Fruit fly (Drosophila melanogaster) whole organism, embryonic: ENCODE measurements around the gene Pdxk.

Experiments
- ATbp ChIP-seq: fragments of 200-800 bp; sonication (Bioruptor generic); optimal IDR thresholded peaks from 2 replicates; lab custom pipeline; 2017; ENCODE audit warnings: missing biosample characterization, mild to moderate bottlenecking, missing genetic modification characterization, missing genetic modification reagents
- Atf-2 ChIP-seq: fragments of 200-800 bp; sonication (Bioruptor generic); optimal IDR thresholded peaks from 2 replicates; lab custom pipeline; 2016; ENCODE audit warnings: missing biosample characterization, missing genetic modification characterization
- CG10321 ChIP-seq: fragments of 200-800 bp; sonication (Bioruptor generic); IDR thresholded peaks from 2 replicates; pipeline ENCODE4 v1.3.6; 2022; ENCODE audit warnings: missing biosample characterization, missing genetic modification characterization
- CG12155 ChIP-seq: fragments of 200-800 bp; sonication (Bioruptor generic); optimal IDR thresholded peaks from 3 replicates; lab custom pipeline; 2016; ENCODE audit warnings: missing biosample characterization, missing genetic modification characterization
- CG13775 ChIP-seq: fragments of 200-800 bp; sonication (Bioruptor generic); optimal IDR thresholded peaks from 3 replicates; lab custom pipeline; 2017; ENCODE audit warnings: missing biosample characterization, mild to moderate bottlenecking, missing genetic modification characterization
- CG1603 ChIP-seq: fragments of 200-800 bp; sonication (Bioruptor generic); optimal IDR thresholded peaks from 2 replicates; lab custom pipeline; 2019; ENCODE audit warnings: missing biosample characterization, mild to moderate bottlenecking, missing genetic modification characterization, moderate library complexity
- CG17385 ChIP-seq: fragments of 200-800 bp; sonication (Bioruptor generic); optimal IDR thresholded peaks from 3 replicates; lab custom pipeline; 2018; ENCODE audit warnings: missing biosample characterization, mild to moderate bottlenecking, missing genetic modification characterization
- CG18599 ChIP-seq: fragments of 200-800 bp; sonication (Bioruptor generic); optimal IDR thresholded peaks from 3 replicates; lab custom pipeline; 2017; ENCODE audit warnings: missing biosample characterization, missing genetic modification characterization, mild to moderate bottlenecking, moderate library complexity, missing genetic modification reagents
- CG30020 ChIP-seq: fragments of 200-800 bp; optimal IDR thresholded peaks from 2 replicates; lab custom pipeline; 2019; ENCODE audit warnings: missing biosample characterization, mild to moderate bottlenecking, missing genetic modification characterization, moderate library complexity
- CG31224 ChIP-seq: fragments of 200-800 bp; sonication (Bioruptor generic); IDR thresholded peaks from 2 replicates; pipeline ENCODE4 v1.3.6; 2022; ENCODE audit warnings: missing biosample characterization, missing genetic modification characterization
- CG32767 ChIP-seq: fragments of 200-800 bp; sonication (Bioruptor generic); IDR thresholded peaks from 2 replicates; pipeline ENCODE4 v1.3.6; 2022; ENCODE audit warnings: missing biosample characterization, missing genetic modification characterization
- CG34422 ChIP-seq: fragments of 200-800 bp; sonication (Bioruptor generic); IDR thresholded peaks from 3 replicates; pipeline ENCODE4 v1.3.6; 2022; ENCODE audit warnings: missing biosample characterization, missing genetic modification characterization
- CG4360 ChIP-seq: fragments of 200-800 bp; sonication (Bioruptor generic); IDR thresholded peaks from 2 replicates; pipeline ENCODE4 v1.3.6; 2022; ENCODE audit warnings: missing biosample characterization, missing genetic modification characterization
- CG43689 ChIP-seq: fragments of 200-800 bp; sonication (Bioruptor generic); IDR thresholded peaks from 2 replicates; pipeline ENCODE4 v1.3.6; 2022; ENCODE audit warnings: missing biosample characterization, missing genetic modification characterization
- CG4854 ChIP-seq: fragments of 200-800 bp; sonication (Bioruptor generic); optimal IDR thresholded peaks from 2 replicates; lab custom pipeline; 2016; ENCODE audit warnings: missing biosample characterization, missing genetic modification characterization, inconsistent platforms
- CG5245 ChIP-seq: fragments of 200-800 bp; sonication (Bioruptor generic); optimal IDR thresholded peaks from 3 replicates; lab custom pipeline; 2016; ENCODE audit warnings: missing biosample characterization, missing genetic modification characterization
- CG6854 ChIP-seq: fragments of 200-800 bp; sonication (Bioruptor generic); optimal IDR thresholded peaks from 3 replicates; lab custom pipeline; 2017; ENCODE audit warnings: missing biosample characterization, mild to moderate bottlenecking, missing genetic modification characterization
- CG7839 ChIP-seq: fragments of 200-800 bp; sonication (Bioruptor generic); optimal IDR thresholded peaks from 3 replicates; lab custom pipeline; 2018; ENCODE audit warnings: missing biosample characterization, mild to moderate bottlenecking, missing genetic modification characterization, moderate library complexity
- CG8765 ChIP-seq: fragments of 200-800 bp; sonication (Bioruptor generic); IDR thresholded peaks from 2 replicates; pipeline ENCODE4 v1.3.6; 2022; ENCODE audit warnings: missing biosample characterization, missing genetic modification characterization
- CG9215 ChIP-seq: fragments of 200-800 bp; sonication (Bioruptor generic); IDR thresholded peaks from 2 replicates; pipeline ENCODE4 v1.3.6; 2022; ENCODE audit warnings: missing biosample characterization, missing genetic modification characterization
- Hey ChIP-seq: fragments of 200-800 bp; sonication (Bioruptor generic); optimal IDR thresholded peaks from 3 replicates; lab custom pipeline; 2018; ENCODE audit warnings: missing biosample characterization, mild to moderate bottlenecking, missing genetic modification characterization
- Hr78 ChIP-seq, 2 experiments: fragments of 200-800 bp in 1 of 2; fragments of >200 bp in 1 of 2; sonication (Bioruptor generic) in 1 of 2; optimal IDR thresholded peaks; 2 replicates each; lab custom pipeline; 2017 to 2019; ENCODE audit warnings: missing biosample characterization in 2 of 2, missing genetic modification characterization in 2 of 2, mild to moderate bottlenecking in 1 of 2, moderate library complexity in 1 of 2
- Mes4 ChIP-seq: fragments of 200-800 bp; sonication (Bioruptor generic); optimal IDR thresholded peaks from 2 replicates; lab custom pipeline; 2016; ENCODE audit warnings: missing biosample characterization, missing genetic modification characterization
- Optix ChIP-seq: fragments of 200-800 bp; sonication (Bioruptor generic); IDR thresholded peaks from 3 replicates; pipeline ENCODE4 v1.3.6; 2022; ENCODE audit warnings: missing biosample characterization, missing genetic modification characterization
- Ravus ChIP-seq: fragments of 200-800 bp; sonication (Bioruptor generic); IDR thresholded peaks from 2 replicates; pipeline ENCODE4 v1.3.6; 2022; ENCODE audit warnings: missing biosample characterization, missing genetic modification characterization
- YL-1 ChIP-seq: fragments of 200-800 bp; sonication (Bioruptor generic); optimal IDR thresholded peaks from 3 replicates; lab custom pipeline; 2017; ENCODE audit warnings: missing biosample characterization, mild to moderate bottlenecking, missing genetic modification characterization
- bcd ChIP-seq: fragments of 200-800 bp; sonication (Bioruptor generic); optimal IDR thresholded peaks from 2 replicates; lab custom pipeline; 2017; ENCODE audit warnings: missing biosample characterization, mild to moderate bottlenecking, missing genetic modification characterization
- cato ChIP-seq: fragments of 200-800 bp; sonication (Bioruptor generic); optimal IDR thresholded peaks from 2 replicates; lab custom pipeline; 2016; ENCODE audit warnings: missing biosample characterization, missing genetic modification characterization, borderline replicate concordance
- ci ChIP-seq: fragments of 200-800 bp; sonication (Bioruptor generic); IDR thresholded peaks from 3 replicates; pipeline ENCODE4 v1.3.6; 2022; ENCODE audit warnings: missing biosample characterization, missing genetic modification characterization
- crc ChIP-seq: fragments of 200-800 bp; sonication (Bioruptor generic); optimal IDR thresholded peaks from 2 replicates; lab custom pipeline; 2016; ENCODE audit warnings: missing biosample characterization, missing genetic modification characterization
- croc ChIP-seq: fragments of 200-800 bp; sonication (Bioruptor generic); conservative IDR thresholded peaks from 3 replicates; pipeline ENCODE4 v1.3.6; 2022; ENCODE audit warnings: missing biosample characterization, missing genetic modification characterization
- crp ChIP-seq, 2 experiments: fragments of 200-800 bp; sonication (Bioruptor generic); optimal IDR thresholded peaks; 2 replicates in 1 of 2; 3 replicates in 1 of 2; lab custom pipeline; 2017; ENCODE audit warnings: missing biosample characterization in 2 of 2, missing genetic modification characterization in 2 of 2, mild to moderate bottlenecking in 1 of 2, moderate library complexity in 1 of 2
- cwo ChIP-seq: fragments of 200-800 bp; sonication (Bioruptor generic); optimal IDR thresholded peaks from 3 replicates; lab custom pipeline; 2017; ENCODE audit warnings: missing biosample characterization, missing genetic modification characterization, mild to moderate bottlenecking, moderate library complexity, missing genetic modification reagents
- dan ChIP-seq: fragments of 200-800 bp; sonication (Bioruptor generic); IDR thresholded peaks from 2 replicates; pipeline ENCODE4 v1.3.6; 2022; ENCODE audit warnings: missing biosample characterization, missing genetic modification characterization
- en ChIP-seq: fragments of 200-800 bp; sonication (Bioruptor generic); optimal IDR thresholded peaks from 2 replicates; lab custom pipeline; 2016; ENCODE audit warnings: missing biosample characterization, missing genetic modification characterization
- eyg ChIP-seq: fragments of 200-800 bp; sonication (Bioruptor generic); optimal IDR thresholded peaks from 3 replicates; lab custom pipeline; 2016; ENCODE audit warnings: missing biosample characterization, missing genetic modification characterization
- kah ChIP-seq: fragments of 200-800 bp; sonication (Bioruptor generic); optimal IDR thresholded peaks from 2 replicates; lab custom pipeline; 2018; ENCODE audit warnings: missing biosample characterization, mild to moderate bottlenecking, missing genetic modification characterization
- lbe ChIP-seq: fragments of 200-800 bp; sonication (Bioruptor generic); optimal IDR thresholded peaks from 2 replicates; lab custom pipeline; 2016; ENCODE audit warnings: missing biosample characterization, mild to moderate bottlenecking, missing genetic modification characterization
- lola ChIP-seq, 3 experiments: fragments of >200 bp in 2 of 3; fragments of 200-800 bp in 1 of 3; sonication (Bioruptor generic) in 1 of 3; optimal IDR thresholded peaks; 2 replicates each; lab custom pipeline; 2017 to 2019; ENCODE audit warnings: missing biosample characterization in 3 of 3, missing genetic modification characterization in 3 of 3, mild to moderate bottlenecking in 1 of 3, moderate library complexity in 1 of 3
- nom ChIP-seq: fragments of 200-800 bp; sonication (Bioruptor generic); optimal IDR thresholded peaks from 2 replicates; lab custom pipeline; 2017; ENCODE audit warnings: missing biosample characterization, missing genetic modification characterization, mild to moderate bottlenecking, moderate library complexity, missing genetic modification reagents
- odd ChIP-seq: fragments of 200-800 bp; sonication (Bioruptor generic); optimal IDR thresholded peaks from 2 replicates; lab custom pipeline; 2017; ENCODE audit warnings: missing biosample characterization, mild to moderate bottlenecking, missing genetic modification characterization
- sima ChIP-seq: fragments of 200-800 bp; sonication (Bioruptor generic); optimal IDR thresholded peaks from 2 replicates; lab custom pipeline; 2016; ENCODE audit warnings: missing biosample characterization, missing genetic modification characterization
- sob ChIP-seq: fragments of 200-800 bp; sonication (Bioruptor generic); IDR thresholded peaks from 2 replicates; pipeline ENCODE4 v1.3.6; 2022; ENCODE audit warnings: missing biosample characterization, missing genetic modification characterization
- tap ChIP-seq: fragments of 200-800 bp; optimal IDR thresholded peaks from 3 replicates; lab custom pipeline; 2019; ENCODE audit warnings: missing biosample characterization, mild to moderate bottlenecking, missing genetic modification characterization, moderate library complexity
- twi ChIP-seq: fragments of 200-800 bp; optimal IDR thresholded peaks from 2 replicates; lab custom pipeline; 2019; ENCODE audit warnings: missing biosample characterization, mild to moderate bottlenecking, missing genetic modification characterization, moderate library complexity
- unc-4 ChIP-seq: fragments of 200-800 bp; sonication (Bioruptor generic); IDR thresholded peaks from 2 replicates; pipeline ENCODE4 v1.3.6; 2022; ENCODE audit warnings: missing biosample characterization, missing genetic modification characterization; ENCODE audit not compliant: partially characterized antibody
- wor ChIP-seq: fragments of 200-800 bp; sonication (Bioruptor generic); IDR thresholded peaks from 2 replicates; pipeline ENCODE4 v1.3.6; 2022; ENCODE audit warnings: missing biosample characterization, missing genetic modification characterization
- zen2 ChIP-seq: fragments of 200-800 bp; sonication (Bioruptor generic); IDR thresholded peaks from 3 replicates; pipeline ENCODE4 v1.3.6; 2022; ENCODE audit warnings: missing biosample characterization, missing genetic modification characterization; ENCODE audit not compliant: partially characterized antibody

Gene Pdxk

DNA sequence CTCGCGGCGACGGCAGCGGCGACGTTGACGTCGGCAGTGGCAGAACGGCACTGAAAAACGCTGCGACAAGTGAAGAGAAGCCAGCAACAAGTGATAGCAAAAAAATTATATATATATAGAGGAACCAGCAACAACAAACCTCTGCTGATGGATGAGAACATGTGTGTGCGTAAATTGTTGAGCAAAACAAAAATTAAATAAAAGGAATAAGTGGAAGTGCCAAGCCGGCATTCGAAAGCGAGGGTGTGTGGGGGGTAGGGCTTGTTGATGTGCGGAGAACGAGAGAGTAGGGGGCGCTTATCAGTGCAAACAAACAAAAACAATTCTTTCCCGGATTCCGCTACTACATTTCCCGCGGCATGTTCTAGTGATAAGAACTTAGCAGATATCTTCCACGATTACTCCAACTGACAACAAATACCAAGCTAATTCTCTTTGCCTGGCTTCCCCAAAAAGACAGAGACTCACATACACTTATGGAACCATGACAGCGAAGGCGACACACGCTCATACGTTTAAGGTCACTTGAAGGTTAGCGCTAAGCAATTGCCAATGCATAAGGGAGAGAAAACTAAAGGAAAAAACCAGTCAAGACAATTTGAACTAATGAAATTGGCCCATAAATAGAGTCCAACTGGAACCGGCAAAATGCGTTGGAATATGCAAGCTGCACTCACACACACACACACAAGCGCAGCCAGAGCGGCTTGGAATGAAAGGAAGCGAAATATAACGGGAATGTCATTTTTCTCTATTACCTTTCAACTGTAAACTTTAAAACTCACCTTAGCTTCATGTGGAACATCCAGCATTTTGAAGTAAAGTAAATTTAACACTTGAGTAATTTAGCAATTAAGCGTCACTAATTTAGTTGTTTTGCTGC lies 2.0 kb upstream of the Pdxk start (continued):
- TF ChIP-seq zen2 (GFP tag; lab: Robert Waterston, UW), result no peak
- peak; percentile 23 for TF ChIP-seq lbe (GFP tag; lab: Kevin White, UChicago)
- TF ChIP-seq CG13775, result no peak
- TF ChIP-seq CG12155 (GFP tag; lab: Kevin White, UChicago), result no peak
- peak; percentile 69 for TF ChIP-seq nom (GFP tag; lab: Kevin White, UChicago)
- TF ChIP-seq wor (GFP tag; lab: Robert Waterston, UW), result no peak
- TF ChIP-seq crp (GFP tag; optimal IDR thresholded peaks at IDR 0.05; lab: Kevin White, UChicago), result no peak

DNA sequence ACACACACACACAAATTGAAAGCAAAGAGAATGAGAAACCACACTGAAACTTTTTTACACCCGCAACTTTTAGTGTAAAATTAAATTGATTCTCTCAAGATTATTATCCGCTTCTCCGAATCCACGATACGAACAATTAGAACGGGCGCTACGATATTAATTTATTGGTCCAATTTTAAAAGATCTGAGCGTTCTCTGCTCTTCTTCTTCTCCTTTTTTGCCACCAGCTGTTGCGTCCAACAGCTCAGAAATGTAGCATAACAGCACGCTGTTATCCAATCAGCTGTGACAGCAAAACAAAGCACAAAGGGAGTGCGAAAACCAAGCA lies 1.4 kb upstream of the Pdxk start, which contains the start of the genes UGP and Svip:
Gene UGP, minus strand, starts transcription at position 223 of the 328 bp plus-strand sequence.
Gene Svip, plus strand, starts transcription at position 287 of the 328 bp plus-strand sequence.
- TF ChIP-seq ATbp (GFP tag; lab: Kevin White, UChicago), result no peak
- no peak for TF ChIP-seq Hr78 (GFP tag; optimal IDR thresholded peaks at IDR 0.05; lab: Kevin White, UChicago)
- TF ChIP-seq CG4854 (GFP tag; lab: Kevin White, UChicago), result no peak
- TF ChIP-seq lola (GFP tag; optimal IDR thresholded peaks at IDR 0.05; lab: Kevin White, UChicago), result no peak
- no peak for TF ChIP-seq dan (GFP tag; lab: Robert Waterston, UW)
- TF ChIP-seq CG17385 (GFP tag; lab: Kevin White, UChicago), result peak; percentile 97
- no peak for TF ChIP-seq CG30020 (tag; lab: Kevin White, UChicago)
- no peak for TF ChIP-seq kah (GFP tag; lab: Kevin White, UChicago)
- TF ChIP-seq CG10321 (GFP tag; lab: Robert Waterston, UW), result no peak
- TF ChIP-seq cato (GFP tag; lab: Kevin White, UChicago), result no peak
- TF ChIP-seq CG18599 (GFP tag; lab: Kevin White, UChicago), result no peak
- no peak for TF ChIP-seq YL-1
- no peak for TF ChIP-seq sob
- TF ChIP-seq sima (GFP tag; lab: Kevin White, UChicago), result no peak
- TF ChIP-seq CG9215 (GFP tag; lab: Robert Waterston, UW), result no peak
- TF ChIP-seq CG6854 (GFP tag; lab: Kevin White, UChicago), result no peak
- no peak for TF ChIP-seq CG43689 (GFP tag; lab: Robert Waterston, UW)
- no peak for TF ChIP-seq eyg (GFP tag; lab: Kevin White, UChicago)
- TF ChIP-seq twi (tag; lab: Kevin White, UChicago), result no peak
- peak; percentile 41 for TF ChIP-seq CG1603
- TF ChIP-seq CG34422 (GFP tag; lab: Robert Waterston, UW), result peak; percentile 48; the same call in 1 of the 3 replicates
- no peak for TF ChIP-seq Optix (GFP tag; lab: Robert Waterston, UW)
- no peak for TF ChIP-seq crc (GFP tag; lab: Kevin White, UChicago)
- TF ChIP-seq Ravus (GFP tag; lab: Robert Waterston, UW), result no peak
- no peak for TF ChIP-seq odd (GFP tag; lab: Kevin White, UChicago)
- TF ChIP-seq CG32767, result no peak
- 0 out of 2 replicates have a peak, but pooled peaks have one; percentile 5 for TF ChIP-seq CG4360 (GFP tag; lab: Robert Waterston, UW)
- TF ChIP-seq Mes4, result no peak
- TF ChIP-seq Atf-2, result no peak
- no peak for TF ChIP-seq tap
- TF ChIP-seq CG5245 (GFP tag; lab: Kevin White, UChicago), result no peak
- no peak for TF ChIP-seq cwo (GFP tag; lab: Kevin White, UChicago)
- no peak for TF ChIP-seq CG31224 (GFP tag; lab: Robert Waterston, UW)
- TF ChIP-seq unc-4 (GFP tag; lab: Robert Waterston, UW), result 0 out of 2 replicates have a peak, but pooled peaks have one; percentile 18
- no peak for TF ChIP-seq en (GFP tag; lab: Kevin White, UChicago)
- no peak for TF ChIP-seq bcd
- TF ChIP-seq ci (GFP tag; lab: Robert Waterston, UW), result 0 out of 3 replicates have a peak, but pooled peaks have one; percentile 26
- TF ChIP-seq CG7839, result no peak
- no peak for TF ChIP-seq CG8765 (GFP tag; lab: Robert Waterston, UW)
- no peak for TF ChIP-seq croc
- TF ChIP-seq Hey (tag; lab: Kevin White, UChicago), result no peak
